Fruit fly (Drosophila melanogaster): ENCODE measurements around the gene CG4743.

The CG4743 gene

DNA sequence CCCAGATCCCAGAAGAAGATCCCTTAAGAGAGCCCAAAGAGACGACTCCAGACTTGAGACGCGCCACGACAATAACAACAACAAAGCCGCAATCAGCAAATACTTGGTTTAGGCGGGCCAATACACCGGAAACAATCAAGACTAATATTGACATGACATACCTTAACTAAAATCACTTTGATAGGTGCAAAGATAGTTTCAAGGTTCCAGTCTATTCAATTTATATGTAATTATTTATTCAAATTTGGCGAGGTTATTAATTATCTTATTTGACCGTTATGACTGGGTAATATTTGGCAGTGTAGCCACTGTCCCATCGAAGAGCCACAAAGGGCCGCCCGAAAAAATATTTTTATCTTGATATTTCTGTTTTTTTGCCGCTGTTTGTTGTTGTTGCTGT is 39.9 kb downstream of the CG4743 start (continued):
- no peak for TF ChIP-seq CG16813 (GFP tag; IDR thresholded peaks at IDR 0.05; ENCODE audit: partially characterized antibody)
- no peak for TF ChIP-seq HHEX (GFP tag; optimal IDR thresholded peaks at IDR 0.05)
- peak; percentile 87 for TF ChIP-seq zfh1 (GFP tag; IDR thresholded peaks at IDR 0.05)
- TF ChIP-seq Scr (GFP tag; IDR thresholded peaks at IDR 0.05; ENCODE audit: partially characterized antibody) = no peak
- no peak for TF ChIP-seq CG1529 (GFP tag; optimal IDR thresholded peaks at IDR 0.05)
- TF ChIP-seq Aef1 (GFP tag; IDR thresholded peaks at IDR 0.05) = peak; percentile 61; the same call in 2 of the 3 replicates
- TF ChIP-seq seq (GFP tag; IDR thresholded peaks at IDR 0.05) = no peak
- TF ChIP-seq CG6272 (GFP tag; IDR thresholded peaks at IDR 0.05) = no peak
- TF ChIP-seq CG11085 (GFP tag; IDR thresholded peaks at IDR 0.05) = no peak
- no peak for TF ChIP-seq zen2 (GFP tag; IDR thresholded peaks at IDR 0.05; ENCODE audit: partially characterized antibody)
- TF ChIP-seq esg (GFP tag; conservative IDR thresholded peaks at IDR 0.05) = peak; percentile 41; the same call in 1 of the 2 replicates
- TF ChIP-seq sisA (GFP tag; IDR thresholded peaks at IDR 0.05) = peak; percentile 52
- no peak for TF ChIP-seq sug (tag; optimal IDR thresholded peaks at IDR 0.05)
- TF ChIP-seq Fer2 (tag; optimal IDR thresholded peaks at IDR 0.05) = no peak
- peak; percentile 67; the same call in 2 of the 3 replicates for TF ChIP-seq ci (GFP tag; IDR thresholded peaks at IDR 0.05)
- peak; percentile 27 for TF ChIP-seq bcd (GFP tag; optimal IDR thresholded peaks at IDR 0.05)
- TF ChIP-seq CG14710 (tag; optimal IDR thresholded peaks at IDR 0.05) = peak; percentile 60
- no peak for TF ChIP-seq ranshi (GFP tag; IDR thresholded peaks at IDR 0.05)
- TF ChIP-seq CG10565 (GFP tag; optimal IDR thresholded peaks at IDR 0.05) = no peak
- no peak for TF ChIP-seq al (GFP tag; IDR thresholded peaks at IDR 0.05)
- no peak for TF ChIP-seq Hr39 (optimal IDR thresholded peaks at IDR 0.05)
- TF ChIP-seq CG4820 (GFP tag; optimal IDR thresholded peaks at IDR 0.05) = peak; percentile 62
- peak; percentile 8 for TF ChIP-seq BtbVII (GFP tag; optimal IDR thresholded peaks at IDR 0.05)
- TF ChIP-seq Nf-YC (tag; optimal IDR thresholded peaks at IDR 0.05) = no peak

DNA sequence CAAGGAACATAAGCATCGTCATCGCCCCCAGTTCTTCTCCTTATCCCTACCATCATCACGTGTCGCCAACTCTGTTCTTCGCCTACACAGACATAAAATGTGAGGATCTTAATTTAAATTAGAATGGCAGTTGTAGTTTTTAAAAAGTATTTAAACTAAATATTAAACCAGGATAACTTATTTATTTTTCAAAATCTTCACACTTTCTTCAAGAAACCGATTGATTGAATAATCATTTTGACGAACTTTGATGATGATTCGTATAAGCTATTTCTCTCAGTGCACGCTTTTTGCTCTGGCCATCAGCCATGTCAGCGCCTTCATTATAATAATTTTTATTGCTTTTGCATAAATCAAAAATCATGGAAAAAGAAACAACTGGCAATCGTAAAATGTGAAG is 41.4 kb downstream of the CG4743 start:
- no peak for TF ChIP-seq bcd (GFP tag; optimal IDR thresholded peaks at IDR 0.05)
- TF ChIP-seq CG17912 (GFP tag; optimal IDR thresholded peaks at IDR 0.05) = no peak
- no peak for TF ChIP-seq NC2α (GFP tag; optimal IDR thresholded peaks at IDR 0.05)
- TF ChIP-seq Atf6 (GFP tag; IDR thresholded peaks at IDR 0.05) = no peak
- peak; percentile 0 for TF ChIP-seq CG10979 (tag; optimal IDR thresholded peaks at IDR 0.05)
- TF ChIP-seq bigmax (GFP tag; optimal IDR thresholded peaks at IDR 0.05) = no peak
- TF ChIP-seq lab (GFP tag; optimal IDR thresholded peaks at IDR 0.05) = no peak
- no peak for TF ChIP-seq gsb (GFP tag; IDR thresholded peaks at IDR 0.05)
- no peak for TF ChIP-seq pfk (GFP tag; optimal IDR thresholded peaks at IDR 0.05)
- TF ChIP-seq tap (tag; optimal IDR thresholded peaks at IDR 0.05) = no peak
- peak; percentile 44 for TF ChIP-seq Med (GFP tag)
- 0 out of 2 replicates have a peak, but pooled peaks have one; percentile 21 for TF ChIP-seq Xrp1 (GFP tag; IDR thresholded peaks at IDR 0.05)
- TF ChIP-seq gem (tag; optimal IDR thresholded peaks at IDR 0.05) = peak; percentile 25
- no peak for TF ChIP-seq Vsx1 (GFP tag; optimal IDR thresholded peaks at IDR 0.05)
- TF ChIP-seq kah (GFP tag; optimal IDR thresholded peaks at IDR 0.05) = no peak
- peak; percentile 60 for TF ChIP-seq zf30C (GFP tag; optimal IDR thresholded peaks at IDR 0.05)
- TF ChIP-seq chinmo (GFP tag; IDR thresholded peaks at IDR 0.05; ENCODE audit: partially characterized antibody) = 0 out of 4 replicates have a peak, but pooled peaks have one; percentile 42
- no peak for TF ChIP-seq Fer3 (tag; optimal IDR thresholded peaks at IDR 0.05)
- TF ChIP-seq CG33213 (GFP tag; optimal IDR thresholded peaks at IDR 0.05) = no peak
- TF ChIP-seq lbe (GFP tag; optimal IDR thresholded peaks at IDR 0.05) = peak; percentile 56
- TF ChIP-seq CG8089 (GFP tag; optimal IDR thresholded peaks at IDR 0.05) = no peak
- no peak for TF ChIP-seq lilli (GFP tag; optimal IDR thresholded peaks at IDR 0.05)
- no peak for TF ChIP-seq CG15011 (GFP tag; optimal IDR thresholded peaks at IDR 0.05)
- TF ChIP-seq CG14965 (GFP tag; optimal IDR thresholded peaks at IDR 0.05; ENCODE audit: borderline replicate concordance) = no peak
- no peak for TF ChIP-seq Hand (GFP tag; optimal IDR thresholded peaks at IDR 0.05)
- TF ChIP-seq CG10209 (GFP tag; optimal IDR thresholded peaks at IDR 0.05) = no peak
- no peak for TF ChIP-seq tup (GFP tag; optimal IDR thresholded peaks at IDR 0.05)
- no peak for TF ChIP-seq CG11247 (GFP tag; IDR thresholded peaks at IDR 0.05)
- no peak for TF ChIP-seq CG17802 (tag; optimal IDR thresholded peaks at IDR 0.05)

All from whole organism, embryonic.